Fruit fly (Drosophila melanogaster) whole organism, wandering third instar larva: ENCODE results near the gene CG43439.
A peak's percentile ranks its signal among the peaks of the same experiment; 100 is the strongest.

Experiments used
- CG32264 ChIP-seq: fragments of 200-800 bp; sonication (Bioruptor generic); optimal IDR thresholded peaks from 2 replicates; lab custom pipeline; 2016; ENCODE audit warnings: missing biosample characterization, missing genetic modification characterization
- CG9705 ChIP-seq: fragments of 200-800 bp; sonication (Bioruptor generic); optimal IDR thresholded peaks from 2 replicates; lab custom pipeline; 2018; ENCODE audit warnings: missing biosample characterization, mild to moderate bottlenecking, missing genetic modification characterization
- CrebA ChIP-seq: fragments of 200-800 bp; sonication (Bioruptor generic); optimal IDR thresholded peaks from 2 replicates; lab custom pipeline; 2016; ENCODE audit warnings: missing biosample characterization, mild to moderate bottlenecking, missing genetic modification characterization, borderline replicate concordance
- Dfd ChIP-seq: fragments of >200 bp; optimal IDR thresholded peaks from 2 replicates; lab custom pipeline; 2017; ENCODE audit warnings: missing biosample characterization, missing genetic modification characterization
- Dif ChIP-seq: fragments of 200-275, 200-300 bp; sonication (Bioruptor generic); optimal IDR thresholded peaks from 2 replicates; lab custom pipeline; 2018; ENCODE audit warnings: missing biosample characterization, missing genetic modification characterization; ENCODE audit not compliant: partially characterized antibody
- Hnf4 ChIP-seq: fragments of 200-800 bp; sonication (Bioruptor generic); optimal IDR thresholded peaks from 2 replicates; lab custom pipeline; 2016; ENCODE audit warnings: missing biosample characterization, mild to moderate bottlenecking, missing genetic modification characterization
- Hr83 ChIP-seq: fragments of 200-300 bp; sonication (Bioruptor generic); optimal IDR thresholded peaks from 2 replicates; lab custom pipeline; 2016; ENCODE audit warnings: missing biosample characterization, mild to moderate bottlenecking, missing genetic modification characterization, moderate library complexity; ENCODE audit not compliant: poor library complexity, severe bottlenecking
- Jra ChIP-seq: sonication (Bioruptor generic); optimal IDR thresholded peaks from 2 replicates; lab custom pipeline; 2016; ENCODE audit warnings: missing biosample characterization, missing genetic modification characterization
- Mio ChIP-seq: sonication (Bioruptor generic); optimal IDR thresholded peaks from 2 replicates; lab custom pipeline; 2016; ENCODE audit warnings: missing biosample characterization, missing genetic modification characterization
- Myc ChIP-seq: fragments of >200 bp; optimal IDR thresholded peaks from 2 replicates; lab custom pipeline; 2017
- N ChIP-seq: fragments of >200 bp; optimal IDR thresholded peaks from 2 replicates; lab custom pipeline; 2018; ENCODE audit warnings: missing biosample characterization, missing external identifiers, missing genetic modification characterization
- OdsH ChIP-seq: fragments of 200-800 bp; sonication (Bioruptor generic); optimal IDR thresholded peaks from 2 replicates; lab custom pipeline; 2016; ENCODE audit warnings: missing biosample characterization, mild to moderate bottlenecking, missing genetic modification characterization
- Rel ChIP-seq, 2 experiments: fragments of 200-800 bp; sonication (Bioruptor generic) in 1 of 2; optimal IDR thresholded peaks; 2 replicates in 1 of 2; 3 replicates in 1 of 2; lab custom pipeline; 2016 to 2019; ENCODE audit warnings: mild to moderate bottlenecking in 2 of 2, missing biosample characterization in 2 of 2, missing genetic modification characterization in 2 of 2, moderate library complexity in 1 of 2
- Sp1 ChIP-seq: fragments of 200-800 bp; sonication (Bioruptor generic); optimal IDR thresholded peaks from 3 replicates; lab custom pipeline; 2019; ENCODE audit warnings: missing biosample characterization, mild to moderate bottlenecking, missing genetic modification characterization, moderate library complexity
- Vsx2 ChIP-seq: fragments of 200-300, 225-300 bp; sonication (Bioruptor generic); optimal IDR thresholded peaks from 2 replicates; lab custom pipeline; 2018; ENCODE audit warnings: missing biosample characterization, missing genetic modification characterization; ENCODE audit not compliant: partially characterized antibody
- br ChIP-seq: fragments of 200-800 bp; sonication (Bioruptor generic); optimal IDR thresholded peaks from 2 replicates; lab custom pipeline; 2016; ENCODE audit warnings: missing biosample characterization, missing genetic modification characterization
- brk ChIP-seq: fragments of 200-800 bp; sonication (Bioruptor generic); optimal IDR thresholded peaks from 2 replicates; lab custom pipeline; 2016; ENCODE audit warnings: missing biosample characterization, mild to moderate bottlenecking, missing genetic modification characterization
- dl ChIP-seq, 2 experiments: fragments of 175-275, 200-275 bp in 1 of 2; fragments of 200-275 bp in 1 of 2; sonication (Bioruptor generic); optimal IDR thresholded peaks; lab custom pipeline; 2018; ENCODE audit warnings: mild to moderate bottlenecking in 2 of 2, missing biosample characterization in 2 of 2, missing genetic modification characterization in 2 of 2, moderate library complexity in 2 of 2; ENCODE audit not compliant: partially characterized antibody in 2 of 2, insufficient read depth in 1 of 2
- dmrt93B ChIP-seq: fragments of 200-800 bp; sonication (Bioruptor generic); optimal IDR thresholded peaks from 2 replicates; lab custom pipeline; 2018; ENCODE audit warnings: missing biosample characterization, mild to moderate bottlenecking, missing genetic modification characterization
- dsf ChIP-seq: sonication (Bioruptor generic); optimal IDR thresholded peaks from 2 replicates; lab custom pipeline; 2016; ENCODE audit warnings: missing biosample characterization, missing genetic modification characterization, borderline replicate concordance
- ey ChIP-seq: fragments of 200-800 bp; sonication (Bioruptor generic); optimal IDR thresholded peaks from 2 replicates; lab custom pipeline; 2016; ENCODE audit warnings: missing biosample characterization, missing genetic modification characterization
- fru ChIP-seq: fragments of 200-800 bp; sonication (Bioruptor generic); optimal IDR thresholded peaks from 3 replicates; lab custom pipeline; 2016; ENCODE audit warnings: missing biosample characterization, mild to moderate bottlenecking, missing genetic modification characterization
- h ChIP-seq: fragments of 200-800 bp; sonication (Bioruptor generic); optimal IDR thresholded peaks from 3 replicates; lab custom pipeline; 2016; ENCODE audit warnings: missing biosample characterization, mild to moderate bottlenecking, missing genetic modification characterization
- jim ChIP-seq: fragments of 175-275, 200-325 bp; sonication (Bioruptor generic); optimal IDR thresholded peaks from 2 replicates; lab custom pipeline; 2016; ENCODE audit warnings: missing biosample characterization, mild to moderate bottlenecking, missing genetic modification characterization
- lola ChIP-seq: fragments of >200 bp; optimal IDR thresholded peaks from 2 replicates; lab custom pipeline; 2017; ENCODE audit warnings: missing biosample characterization, missing genetic modification characterization
- pan ChIP-seq: fragments of >200 bp; optimal IDR thresholded peaks from 2 replicates; lab custom pipeline; 2017
- psq ChIP-seq: fragments of 200-800 bp; sonication (Bioruptor generic); optimal IDR thresholded peaks from 3 replicates; lab custom pipeline; 2017; ENCODE audit warnings: missing biosample characterization, mild to moderate bottlenecking, missing genetic modification characterization, moderate library complexity
- sv ChIP-seq: fragments of 200-800 bp; sonication (Bioruptor generic); optimal IDR thresholded peaks from 3 replicates; lab custom pipeline; 2016; ENCODE audit warnings: missing biosample characterization, missing genetic modification characterization
- tai ChIP-seq: sonication (Bioruptor generic); optimal IDR thresholded peaks from 2 replicates; lab custom pipeline; 2016; ENCODE audit warnings: missing biosample characterization, missing genetic modification characterization
- usp ChIP-seq: fragments of >200 bp; optimal IDR thresholded peaks from 2 replicates; lab custom pipeline; 2017; ENCODE audit warnings: missing biosample characterization, missing genetic modification characterization
- woc ChIP-seq: sonication (Bioruptor generic); optimal IDR thresholded peaks from 2 replicates; lab custom pipeline; 2016; ENCODE audit warnings: missing biosample characterization, mild to moderate bottlenecking, missing genetic modification characterization

The CG43439 gene

DNA sequence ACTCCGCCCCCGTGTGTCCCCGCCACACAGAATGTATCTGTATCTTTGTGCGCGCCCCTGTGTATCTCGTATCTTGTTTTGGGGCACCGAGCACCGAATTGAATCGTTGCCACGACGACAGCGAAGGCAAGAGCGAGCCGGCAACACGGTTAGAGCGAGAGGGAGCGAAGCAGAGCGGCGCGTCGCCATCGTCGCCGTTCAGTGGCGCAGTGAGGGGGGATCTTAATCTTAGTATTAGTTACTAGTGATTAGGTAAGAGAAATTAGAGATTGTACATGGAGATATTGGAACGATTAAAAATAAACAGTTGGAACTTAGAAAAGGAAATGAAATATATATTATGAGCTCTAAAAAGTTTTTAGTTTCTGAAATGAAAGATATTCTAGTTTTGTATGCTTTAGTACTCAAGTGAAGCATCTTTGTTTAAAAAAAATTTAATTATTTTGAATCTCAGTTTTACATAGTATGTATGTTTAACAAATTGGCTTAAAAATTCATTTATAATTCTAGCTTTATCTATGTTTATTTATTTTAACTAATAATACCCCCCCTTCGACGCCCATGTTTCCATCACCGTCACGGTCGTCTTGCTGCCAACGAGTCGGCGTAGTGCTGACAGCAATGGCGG, 4.7 kb upstream of the CG43439 start (continued):
- TF ChIP-seq Dfd (GFP tag; lab: Kevin White, UChicago) (peak; percentile 14), CG9705 (GFP tag; lab: Kevin White, UChicago) (peak; percentile 30), usp (GFP tag; lab: Kevin White, UChicago) (no peak), Dif (no peak), Hr83 (GFP tag; lab: Kevin White, UChicago) (peak; percentile 5), brk (GFP tag; lab: Kevin White, UChicago) (no peak), lola (GFP tag; lab: Kevin White, UChicago) (no peak), Vsx2 (GFP tag; lab: Kevin White, UChicago) (no peak), Mio (no peak), CrebA (no peak), Jra (GFP tag; lab: Kevin White, UChicago) (no peak), Sp1 (GFP tag; lab: Kevin White, UChicago) (peak; percentile 83), CG32264 (GFP tag; lab: Kevin White, UChicago) (no peak), ey (GFP tag; lab: Kevin White, UChicago) (peak; percentile 24)

DNA sequence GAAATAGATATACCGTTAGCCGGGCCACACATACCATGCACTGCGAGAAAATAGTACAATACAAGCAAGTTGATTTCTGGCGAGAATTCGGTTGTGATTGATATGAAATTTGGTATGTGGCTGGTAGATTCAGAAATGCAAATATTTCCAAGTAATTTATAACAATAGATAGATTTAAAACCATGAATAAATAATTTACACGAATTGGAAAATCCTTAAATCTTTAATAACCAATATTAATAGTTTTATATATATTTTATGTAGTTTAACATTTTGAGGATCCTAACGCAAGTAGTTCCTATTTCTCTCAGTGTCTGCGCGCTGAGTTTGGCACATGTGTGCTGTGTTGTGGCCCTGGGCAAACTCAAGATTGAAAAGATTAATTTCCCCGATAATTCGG, 2.6 kb downstream of the CG43439 start:
- TF ChIP-seq lola (GFP tag; lab: Kevin White, UChicago), result no peak
- no peak for TF ChIP-seq h (GFP tag; lab: Kevin White, UChicago)
- no peak for TF ChIP-seq Dif
- TF ChIP-seq sv (GFP tag; lab: Kevin White, UChicago), result peak; percentile 50
- TF ChIP-seq Mio, result no peak
- TF ChIP-seq OdsH (GFP tag; lab: Kevin White, UChicago), result no peak

DNA sequence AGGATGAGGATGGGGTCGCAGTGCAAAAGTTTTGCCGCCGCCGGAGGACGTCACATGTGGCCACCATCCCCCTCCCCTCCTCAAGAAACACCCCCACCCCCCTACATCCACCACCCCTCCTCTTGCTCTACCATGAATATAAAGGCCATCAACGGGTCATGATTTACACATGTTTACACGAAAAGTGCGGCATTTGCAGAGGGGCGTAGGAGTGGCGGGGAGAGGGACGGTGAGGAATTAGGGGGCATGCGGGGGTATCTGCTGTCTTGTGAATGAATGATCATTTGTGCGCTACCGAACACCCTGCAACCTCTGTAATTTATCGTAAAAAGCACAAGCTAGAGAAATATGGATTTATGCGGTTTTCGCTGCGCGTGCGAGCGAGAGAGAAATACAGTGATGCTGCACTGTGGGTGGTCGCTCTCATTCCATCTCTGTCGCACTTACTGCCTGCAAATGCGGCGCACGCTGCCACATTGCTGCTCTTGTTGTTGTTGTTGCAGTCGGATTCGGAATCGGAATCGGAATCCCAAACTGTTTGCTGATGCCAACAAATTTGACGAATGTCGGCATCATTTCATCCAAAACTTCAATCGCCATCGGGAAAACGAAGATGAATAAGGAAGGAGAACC, 3.2 kb downstream of the CG43439 start:
- TF ChIP-seq fru (GFP tag; lab: Kevin White, UChicago) (no peak), dmrt93B (GFP tag; lab: Kevin White, UChicago) (no peak), psq (GFP tag; lab: Kevin White, UChicago) (no peak), N (GFP tag; lab: Kevin White, UChicago) (no peak), dl (GFP tag; optimal IDR thresholded peaks at IDR 0.05; lab: Kevin White, UChicago; ENCODE audit: insufficient read depth in 1 of 2, partially characterized antibody in 2 of 2) (no peak), br (GFP tag; lab: Kevin White, UChicago) (no peak), ey (GFP tag; lab: Kevin White, UChicago) (no peak), woc (GFP tag; lab: Kevin White, UChicago) (no peak), tai (GFP tag; lab: Kevin White, UChicago) (no peak), Vsx2 (GFP tag; lab: Kevin White, UChicago) (no peak), Myc (lab: Kevin White, UChicago) (no peak), h (GFP tag; lab: Kevin White, UChicago) (no peak), dsf (no peak), pan (no peak), OdsH (GFP tag; lab: Kevin White, UChicago) (no peak), CG9705 (GFP tag; lab: Kevin White, UChicago) (no peak), Hnf4 (no peak), Hr83 (GFP tag; lab: Kevin White, UChicago) (no peak), Rel (GFP tag; optimal IDR thresholded peaks at IDR 0.05; lab: Kevin White, UChicago) (no peak), Rel (tag; optimal IDR thresholded peaks at IDR 0.05; lab: Kevin White, UChicago) (no peak), CrebA (no peak)

DNA sequence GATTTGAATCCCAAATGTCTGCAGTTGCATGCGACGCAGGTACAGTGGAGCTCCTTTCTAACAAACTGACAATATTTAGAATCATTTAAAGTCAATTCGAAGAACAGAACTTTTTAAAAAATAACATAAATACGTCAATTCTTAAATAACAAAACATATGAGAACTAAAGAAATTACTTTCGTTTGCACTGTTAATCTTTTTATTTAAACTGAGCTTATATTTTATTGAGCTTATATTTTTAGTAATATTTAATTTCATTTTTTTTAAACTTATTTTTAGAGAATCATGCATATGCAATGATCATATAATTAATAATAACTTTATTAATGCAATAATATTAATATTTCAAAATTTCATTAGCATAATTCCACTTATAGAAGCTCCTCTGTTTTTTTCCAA, 3.8 kb downstream of the CG43439 start:
- TF ChIP-seq jim, result no peak
